Worm (Caenorhabditis elegans) whole organism, L4 larva: ENCODE measurements around the gene T01C8.3.

ENCODE experiments used
- D1046.2 ChIP-seq: fragments of 200-800 bp; sonication (Bioruptor generic); IDR thresholded peaks from 2 replicates; pipeline ENCODE4 v1.3.6; 2022; ENCODE audit warnings: missing genetic modification characterization, missing compliant biosample characterization
- F10B5.3 ChIP-seq: sonication (generic microtip); optimal IDR thresholded peaks from 2 replicates; lab custom pipeline; 2016; ENCODE audit warnings: mild to moderate bottlenecking, missing genetic modification characterization, missing compliant biosample characterization
- F26F4.8 ChIP-seq: fragments of 200-800 bp; sonication (Bioruptor generic); conservative IDR thresholded peaks from 2 replicates; pipeline ENCODE4 v1.3.6; 2022; ENCODE audit warnings: missing genetic modification characterization, missing compliant biosample characterization
- F44E2.7 ChIP-seq: fragments of 200-800 bp; sonication (Bioruptor generic); IDR thresholded peaks from 2 replicates; pipeline ENCODE4 v2.1.2; 2022; ENCODE audit warnings: missing genetic modification characterization, missing compliant biosample characterization
- F49E8.2 ChIP-seq: sonication (generic microtip); optimal IDR thresholded peaks from 2 replicates; lab custom pipeline; 2016; ENCODE audit warnings: missing compliant biosample characterization, mild to moderate bottlenecking, missing genetic modification characterization, borderline replicate concordance
- R02D3.7 ChIP-seq: fragments of 150-350 bp; sonication (generic microtip); optimal IDR thresholded peaks from 3 replicates; lab custom pipeline; 2014; ENCODE audit warnings: missing biosample characterization, missing genetic modification characterization
- Y48G9A.11 ChIP-seq: fragments of 200-800 bp; sonication (Bioruptor generic); IDR thresholded peaks from 2 replicates; pipeline ENCODE4 v1.3.6; 2022; ENCODE audit warnings: missing genetic modification reagents, missing genetic modification characterization, missing compliant biosample characterization
- Y5F2A.4 ChIP-seq: fragments of 200-800 bp; sonication (Bioruptor generic); optimal IDR thresholded peaks from 2 replicates; lab custom pipeline; 2018; ENCODE audit warnings: mild to moderate bottlenecking, missing genetic modification characterization, missing compliant biosample characterization
- ZK546.5 ChIP-seq, 2 experiments: sonication (generic microtip); optimal IDR thresholded peaks; 2 replicates each; lab custom pipeline; 2017; ENCODE audit warnings: missing biosample characterization in 2 of 2, missing genetic modification characterization in 2 of 2
- aha-1 ChIP-seq: fragments of 150-350 bp; peaks from one replicate; lab custom pipeline; 2014; ENCODE audit warnings: missing biosample characterization, missing genetic modification characterization
- arid-1 ChIP-seq: fragments of 200-800 bp; sonication (Bioruptor generic); conservative IDR thresholded peaks from 2 replicates; pipeline ENCODE4 v1.3.6; 2022; ENCODE audit warnings: missing genetic modification reagents, missing genetic modification characterization, missing compliant biosample characterization
- ceh-82 ChIP-seq: sonication (generic microtip); optimal IDR thresholded peaks from 2 replicates; lab custom pipeline; 2017; ENCODE audit warnings: missing biosample characterization, missing genetic modification characterization
- cey-2 ChIP-seq: sonication (generic microtip); optimal IDR thresholded peaks from 3 replicates; lab custom pipeline; 2017; ENCODE audit warnings: missing genetic modification characterization, mild to moderate bottlenecking, missing compliant biosample characterization, antibody characterized with exemption, borderline replicate concordance; ENCODE audit not compliant: insufficient read depth
- daf-12 ChIP-seq: fragments of 150-350 bp; optimal IDR thresholded peaks from 2 replicates; lab custom pipeline; 2014; ENCODE audit warnings: missing biosample characterization, missing genetic modification reagents, missing genetic modification characterization
- daf-19 ChIP-seq: fragments of 200-800 bp; sonication (Bioruptor generic); conservative IDR thresholded peaks from 2 replicates; pipeline ENCODE4 v1.3.6; 2022; ENCODE audit warnings: missing genetic modification characterization, missing compliant biosample characterization
- daf-8 ChIP-seq: fragments of 200-800 bp; sonication (Bioruptor generic); IDR thresholded peaks from 2 replicates; pipeline ENCODE4 v1.3.6; 2022; ENCODE audit warnings: missing genetic modification characterization, missing compliant biosample characterization
- dmd-6 ChIP-seq: fragments of 200-800 bp; sonication (Bioruptor generic); IDR thresholded peaks from 2 replicates; pipeline ENCODE4 v1.3.6; 2022; ENCODE audit warnings: missing genetic modification reagents, missing genetic modification characterization, missing compliant biosample characterization
- dve-1 ChIP-seq: sonication (generic microtip); optimal IDR thresholded peaks from 2 replicates; lab custom pipeline; 2017; ENCODE audit warnings: antibody characterized with exemption, mild to moderate bottlenecking, missing genetic modification characterization, missing compliant biosample characterization; ENCODE audit not compliant: insufficient read depth
- egl-43 ChIP-seq: fragments of 200-800 bp; sonication (Bioruptor generic); IDR thresholded peaks from 2 replicates; pipeline ENCODE4 v1.3.6; 2022; ENCODE audit warnings: missing genetic modification reagents, missing genetic modification characterization, missing compliant biosample characterization
- gei-8 ChIP-seq: fragments of 200-800 bp; sonication (Bioruptor generic); optimal IDR thresholded peaks from 2 replicates; lab custom pipeline; 2018; ENCODE audit warnings: mild to moderate bottlenecking, missing genetic modification characterization, missing compliant biosample characterization
- hlh-11 ChIP-seq: fragments of 200-800 bp; sonication (Bioruptor generic); optimal IDR thresholded peaks from 2 replicates; lab custom pipeline; 2018; ENCODE audit warnings: mild to moderate bottlenecking, missing genetic modification characterization, missing compliant biosample characterization
- hmg-1.1 ChIP-seq: fragments of 200-800 bp; sonication (Bioruptor generic); IDR thresholded peaks from 2 replicates; pipeline ENCODE4 v1.3.6; 2022; ENCODE audit warnings: missing genetic modification reagents, missing genetic modification characterization, missing compliant biosample characterization
- lin-1 ChIP-seq: fragments of 200-800 bp; sonication (Bioruptor generic); IDR thresholded peaks from 2 replicates; pipeline ENCODE4 v1.3.6; 2022; ENCODE audit warnings: missing genetic modification reagents, missing genetic modification characterization, missing compliant biosample characterization
- lin-15B ChIP-seq: fragments of 150-350 bp; sonication (generic microtip); optimal IDR thresholded peaks from 3 replicates; lab custom pipeline; 2014; ENCODE audit warnings: missing biosample characterization, missing genetic modification characterization
- lin-38 ChIP-seq: fragments of 200-800 bp; sonication (Bioruptor generic); IDR thresholded peaks from 2 replicates; pipeline ENCODE4 v1.3.6; 2022; ENCODE audit warnings: missing genetic modification reagents, missing genetic modification characterization, missing compliant biosample characterization
- lin-39 ChIP-seq: fragments of 150-350 bp; optimal IDR thresholded peaks from 2 replicates; lab custom pipeline; 2014; ENCODE audit warnings: missing biosample characterization, missing genetic modification reagents, missing genetic modification characterization
- lir-3 ChIP-seq: sonication (generic microtip); optimal IDR thresholded peaks from 2 replicates; lab custom pipeline; 2016; ENCODE audit warnings: mild to moderate bottlenecking, missing genetic modification characterization, missing compliant biosample characterization
- lsy-2 ChIP-seq, 2 experiments: fragments of 150-350 bp in 1 of 2; sonication (generic microtip) in 1 of 2; optimal IDR thresholded peaks; 2 replicates each; lab custom pipeline; 2014 to 2017; ENCODE audit warnings: missing biosample characterization in 2 of 2, missing genetic modification characterization in 2 of 2
- madf-5 ChIP-seq, 2 experiments: fragments of 200-800 bp; sonication (Bioruptor generic); IDR thresholded peaks; 2 replicates each; pipeline ENCODE4 v1.3.6; 2022; ENCODE audit warnings: missing compliant biosample characterization in 2 of 2, missing genetic modification characterization in 2 of 2
- madf-9 ChIP-seq: fragments of 200-800 bp; sonication (Bioruptor generic); conservative IDR thresholded peaks from 2 replicates; pipeline ENCODE4 v1.3.6; 2022; ENCODE audit warnings: missing genetic modification reagents, missing genetic modification characterization, missing compliant biosample characterization
- mdt-29 ChIP-seq: fragments of 200-800 bp; sonication (Bioruptor generic); IDR thresholded peaks from 2 replicates; pipeline ENCODE4 v1.3.6; 2022; ENCODE audit warnings: missing genetic modification reagents, missing genetic modification characterization, missing compliant biosample characterization
- mxl-2 ChIP-seq: fragments of 200-800 bp; sonication (Bioruptor generic); conservative IDR thresholded peaks from 2 replicates; pipeline ENCODE4 v1.3.6; 2022; ENCODE audit warnings: missing genetic modification reagents, missing genetic modification characterization, missing compliant biosample characterization
- nhr-10 ChIP-seq: fragments of 150-350 bp; optimal IDR thresholded peaks from 2 replicates; lab custom pipeline; 2014; ENCODE audit warnings: missing biosample characterization, missing genetic modification characterization
- nhr-237 ChIP-seq: sonication (generic microtip); optimal IDR thresholded peaks from 2 replicates; lab custom pipeline; 2017; ENCODE audit warnings: missing biosample characterization, missing genetic modification characterization
- nhr-28 ChIP-seq: fragments of 150-350 bp; optimal IDR thresholded peaks from 2 replicates; lab custom pipeline; 2014; ENCODE audit warnings: missing biosample characterization, missing genetic modification characterization
- nhr-48 ChIP-seq: sonication (generic microtip); optimal IDR thresholded peaks from 2 replicates; lab custom pipeline; 2016; ENCODE audit warnings: mild to moderate bottlenecking, missing genetic modification characterization, missing compliant biosample characterization
- nhr-6 ChIP-seq: fragments of 150-350 bp; optimal IDR thresholded peaks from 2 replicates; lab custom pipeline; 2014; ENCODE audit warnings: missing biosample characterization, missing genetic modification characterization
- nhr-77 ChIP-seq: fragments of 150-350 bp; optimal IDR thresholded peaks from 2 replicates; lab custom pipeline; 2014; ENCODE audit warnings: missing biosample characterization, missing genetic modification characterization
- pha-4 ChIP-seq, 2 experiments: fragments of 150-350 bp in 1 of 2; fragments of 200-800 bp in 1 of 2; sonication (Bioruptor generic) in 1 of 2; IDR thresholded peaks in 1 of 2; optimal IDR thresholded peaks in 1 of 2; 2 replicates each; pipeline versions ENCODE4 v1.3.6 to Lab custom; 2014 to 2022; ENCODE audit warnings: missing genetic modification characterization in 2 of 2, missing genetic modification reagents in 2 of 2, missing biosample characterization in 1 of 2, missing compliant biosample characterization in 1 of 2
- php-3 ChIP-seq: fragments of 200-800 bp; sonication (Bioruptor generic); IDR thresholded peaks from 2 replicates; pipeline ENCODE4 v1.3.6; 2022; ENCODE audit warnings: missing genetic modification reagents, missing genetic modification characterization, missing compliant biosample characterization
- pqm-1 ChIP-seq: sonication (generic microtip); optimal IDR thresholded peaks from 2 replicates; lab custom pipeline; 2017; ENCODE audit warnings: missing biosample characterization, missing genetic modification characterization
- rbr-2 ChIP-seq: sonication (generic microtip); optimal IDR thresholded peaks from 2 replicates; lab custom pipeline; 2016; ENCODE audit warnings: missing genotype, missing genetic modification characterization, missing compliant biosample characterization
- saeg-2 ChIP-seq: fragments of 200-800 bp; sonication (Bioruptor generic); IDR thresholded peaks from 2 replicates; pipeline ENCODE4 v1.3.6; 2022; ENCODE audit warnings: missing genetic modification reagents, missing genetic modification characterization, missing compliant biosample characterization
- set-16 ChIP-seq: fragments of 200-800 bp; sonication (Bioruptor generic); IDR thresholded peaks from 2 replicates; pipeline ENCODE4 v1.3.6; 2022; ENCODE audit warnings: missing genetic modification reagents, missing genetic modification characterization, missing compliant biosample characterization
- skn-1 ChIP-seq: fragments of 150-350 bp; optimal IDR thresholded peaks from 2 replicates; lab custom pipeline; 2014; ENCODE audit warnings: missing biosample characterization, missing genetic modification characterization
- snpc-1.2 ChIP-seq: fragments of 200-800 bp; sonication (Bioruptor generic); IDR thresholded peaks from 2 replicates; pipeline ENCODE4 v1.3.6; 2022; ENCODE audit warnings: missing genetic modification reagents, missing genetic modification characterization, missing compliant biosample characterization
- tra-1 ChIP-seq: fragments of 200-800 bp; sonication (Bioruptor generic); IDR thresholded peaks from 2 replicates; pipeline ENCODE4 v1.3.6; 2022; ENCODE audit warnings: missing genetic modification reagents, missing genetic modification characterization, missing compliant biosample characterization
- unc-130 ChIP-seq: sonication (generic microtip); optimal IDR thresholded peaks from 2 replicates; lab custom pipeline; 2016; ENCODE audit warnings: missing genetic modification reagents, missing genetic modification characterization, missing compliant biosample characterization
- zfp-2 ChIP-seq: sonication (generic microtip); optimal IDR thresholded peaks from 2 replicates; lab custom pipeline; 2016; ENCODE audit warnings: mild to moderate bottlenecking, missing genetic modification characterization, missing compliant biosample characterization
- zfp-3 ChIP-seq: fragments of 200-800 bp; sonication (Bioruptor generic); conservative IDR thresholded peaks from 2 replicates; pipeline ENCODE4 v1.3.6; 2022; ENCODE audit warnings: missing genetic modification reagents, missing genetic modification characterization, missing compliant biosample characterization
- zip-2 ChIP-seq: fragments of 150-350 bp; optimal IDR thresholded peaks from 2 replicates; lab custom pipeline; 2014; ENCODE audit warnings: missing biosample characterization, missing genetic modification characterization
- ztf-11 ChIP-seq: fragments of 150-350 bp; optimal IDR thresholded peaks from 2 replicates; lab custom pipeline; 2014; ENCODE audit warnings: missing biosample characterization, missing genetic modification characterization

Gene T01C8.3

ce11 chrX:16813148-16813547 is 30.1 kb upstream of the T01C8.3 start (continued):
- TF ChIP-seq dve-1 (tag; lab: Kevin White, UChicago), result peak; percentile 69
- no peak for TF ChIP-seq unc-130 (GFP tag; lab: Kevin White, UChicago)
- TF ChIP-seq Y5F2A.4 (GFP tag; lab: Kevin White, UChicago), result no peak
- TF ChIP-seq lir-3, result no peak
- TF ChIP-seq lin-39 (tag; lab: Kevin White, UChicago), result no peak
- TF ChIP-seq egl-43 (GFP tag; lab: Robert Waterston, UW), result no peak
- no peak for TF ChIP-seq mxl-2 (GFP tag; lab: Robert Waterston, UW)
- no peak for TF ChIP-seq skn-1
- no peak for TF ChIP-seq mdt-29 (GFP tag; lab: Robert Waterston, UW)
- no peak for TF ChIP-seq Y48G9A.11 (GFP tag; lab: Robert Waterston, UW)
- no peak for TF ChIP-seq daf-12 (tag; lab: Kevin White, UChicago)
- TF ChIP-seq dmd-6 (GFP tag; lab: Robert Waterston, UW), result peak; percentile 61
- peak; percentile 89 for TF ChIP-seq nhr-28 (tag; lab: Kevin White, UChicago)
- 0 out of 2 replicates have a peak, but pooled peaks have one; percentile 23 for TF ChIP-seq tra-1 (GFP tag; lab: Robert Waterston, UW)
- no peak for TF ChIP-seq arid-1
- no peak for TF ChIP-seq D1046.2 (GFP tag; lab: Robert Waterston, UW)
- TF ChIP-seq pqm-1 (tag; lab: Kevin White, UChicago), result peak; percentile 34
- no peak for TF ChIP-seq madf-9 (GFP tag; lab: Robert Waterston, UW)
- TF ChIP-seq set-16 (GFP tag; lab: Robert Waterston, UW), result no peak
- no peak for TF ChIP-seq gei-8 (GFP tag; lab: Kevin White, UChicago)
- peak in 1 of 2 experiments; percentile 3 for TF ChIP-seq lsy-2 (tag; optimal IDR thresholded peaks at IDR 0.05; lab: Kevin White, UChicago)
- TF ChIP-seq F44E2.7, result no peak
- no peak for TF ChIP-seq ZK546.5 (tag; optimal IDR thresholded peaks at IDR 0.05; lab: Kevin White, UChicago)
- no peak for TF ChIP-seq F49E8.2 (tag; lab: Kevin White, UChicago)
- no peak for TF ChIP-seq madf-5 (GFP tag; IDR thresholded peaks at IDR 0.05; lab: Robert Waterston, UW)
- no peak for TF ChIP-seq zip-2
- TF ChIP-seq pha-4 (GFP tag; IDR thresholded peaks at IDR 0.05; lab: Robert Waterston, UW), result no peak
- TF ChIP-seq pha-4 (tag; optimal IDR thresholded peaks at IDR 0.05; lab: Kevin White, UChicago), result no peak
- no peak for TF ChIP-seq saeg-2
- no peak for TF ChIP-seq ztf-11
- TF ChIP-seq daf-19 (GFP tag; lab: Robert Waterston, UW), result no peak
- TF ChIP-seq R02D3.7 (tag; lab: Kevin White, UChicago), result no peak
- peak; percentile 79 for TF ChIP-seq nhr-77 (tag; lab: Kevin White, UChicago)
- no peak for TF ChIP-seq hmg-1.1
- no peak for TF ChIP-seq aha-1 (tag; lab: Kevin White, UChicago)
- TF ChIP-seq cey-2, result no peak
- TF ChIP-seq ceh-82, result no peak
- TF ChIP-seq nhr-237 (tag; lab: Kevin White, UChicago), result no peak
- no peak for TF ChIP-seq F10B5.3 (tag; lab: Kevin White, UChicago)
- no peak for TF ChIP-seq daf-8 (GFP tag; lab: Robert Waterston, UW)
- TF ChIP-seq nhr-10 (tag; lab: Kevin White, UChicago), result no peak
- TF ChIP-seq nhr-6 (tag; lab: Kevin White, UChicago), result peak; percentile 3
- no peak for TF ChIP-seq lin-15B (tag; lab: Kevin White, UChicago)
- TF ChIP-seq F26F4.8, result no peak
- TF ChIP-seq lin-38 (GFP tag; lab: Robert Waterston, UW), result no peak
- TF ChIP-seq snpc-1.2 (GFP tag; lab: Robert Waterston, UW), result no peak
- no peak for TF ChIP-seq nhr-48
- TF ChIP-seq rbr-2 (tag; lab: Kevin White, UChicago), result no peak
- no peak for TF ChIP-seq zfp-3 (GFP tag; lab: Robert Waterston, UW)
- TF ChIP-seq hlh-11 (tag; lab: Kevin White, UChicago), result peak; percentile 71
- no peak for TF ChIP-seq zfp-2 (tag; lab: Kevin White, UChicago)
- no peak for TF ChIP-seq lin-1 (GFP tag; lab: Robert Waterston, UW)
- TF ChIP-seq php-3 (GFP tag; lab: Robert Waterston, UW), result no peak
